Worm (Caenorhabditis elegans) whole organism, midembryonic: ENCODE measurements around the gene nhr-274.

Source experiments
- flt-1 ChIP-seq: fragments of 200-800 bp; sonication (Bioruptor generic); IDR thresholded peaks from 2 replicates; pipeline ENCODE4 v1.3.6; 2022; ENCODE audit warnings: missing genetic modification characterization, missing compliant biosample characterization
- klf-2 ChIP-seq: fragments of 200-800 bp; sonication (Bioruptor generic); conservative IDR thresholded peaks from 2 replicates; pipeline ENCODE4 v1.3.6; 2022; ENCODE audit warnings: missing genetic modification reagents, missing genetic modification characterization, missing compliant biosample characterization
- tab-1 ChIP-seq: fragments of 200-800 bp; sonication (Bioruptor generic); IDR thresholded peaks from 2 replicates; pipeline ENCODE4 v1.3.6; 2022; ENCODE audit warnings: missing genetic modification characterization, missing compliant biosample characterization
- ztf-23 ChIP-seq: fragments of 200-800 bp; sonication (Bioruptor generic); IDR thresholded peaks from 2 replicates; pipeline ENCODE4 v1.3.6; 2022; ENCODE audit warnings: missing genetic modification reagents, missing genetic modification characterization, missing compliant biosample characterization

DNA sequence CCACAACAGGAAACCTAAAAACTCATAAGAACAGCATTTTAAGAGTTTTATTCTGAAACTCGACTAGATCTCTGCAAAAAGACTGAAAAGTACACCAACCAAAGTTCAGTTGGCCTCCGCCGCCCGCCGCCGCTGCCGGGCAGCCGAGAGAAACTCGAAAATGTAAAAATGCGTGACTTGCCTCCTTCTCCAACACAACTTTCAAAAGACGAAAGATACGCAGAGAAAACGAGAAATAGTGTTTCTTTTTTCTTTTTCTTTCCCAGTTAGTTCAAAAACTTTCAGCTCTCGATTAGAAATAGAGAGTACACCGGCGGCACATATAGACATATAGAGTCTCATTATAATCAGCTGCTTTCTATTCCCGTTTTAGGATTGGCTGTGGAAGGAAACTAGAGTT is 4.7 kb upstream of the nhr-274 start:
- TF ChIP-seq tab-1 (no peak), klf-2 (GFP tag; lab: Robert Waterston, UW) (no peak), flt-1 (no peak), ztf-23 (GFP tag; lab: Robert Waterston, UW) (no peak)
